Worm (Caenorhabditis elegans) whole organism, L1 larva: Measurements from ENCODE around the gene djr-1.1.
A peak's percentile ranks its signal among the peaks of the same experiment; 100 is the strongest.

Experiments
- C04F5.9 ChIP-seq: sonication (generic microtip); optimal IDR thresholded peaks from 2 replicates; lab custom pipeline; 2016; ENCODE audit warnings: missing genetic modification characterization, missing compliant biosample characterization
- C16A3.4 ChIP-seq: fragments of 150-350 bp; optimal IDR thresholded peaks from 2 replicates; lab custom pipeline; 2014; ENCODE audit warnings: missing biosample characterization, missing genetic modification characterization
- alr-1 ChIP-seq: fragments of 200-800 bp; sonication (Bioruptor generic); optimal IDR thresholded peaks from 2 replicates; lab custom pipeline; 2018; ENCODE audit warnings: borderline replicate concordance, mild to moderate bottlenecking, missing genetic modification characterization, missing compliant biosample characterization
- blmp-1 ChIP-seq: fragments of 150-350 bp; optimal IDR thresholded peaks from 2 replicates; lab custom pipeline; 2014; ENCODE audit warnings: missing biosample characterization, missing genetic modification characterization
- ceh-63 ChIP-seq: fragments of 200-800 bp; sonication (Bioruptor generic); optimal IDR thresholded peaks from 2 replicates; lab custom pipeline; 2018; ENCODE audit warnings: mild to moderate bottlenecking, missing genetic modification characterization, missing compliant biosample characterization
- ceh-90 ChIP-seq: sonication (generic microtip); optimal IDR thresholded peaks from 2 replicates; lab custom pipeline; 2016; ENCODE audit warnings: missing genetic modification characterization, missing compliant biosample characterization
- dpl-1 ChIP-seq, 3 experiments: fragments of 150-350 bp in 2 of 3; sonication (generic microtip) in 1 of 3; optimal IDR thresholded peaks; 2 replicates each; lab custom pipeline; 2014 to 2017; ENCODE audit warnings: missing biosample characterization in 3 of 3, missing genetic modification characterization in 3 of 3, missing genetic modification reagents in 3 of 3
- dsc-1 ChIP-seq: sonication (generic microtip); optimal IDR thresholded peaks from 2 replicates; lab custom pipeline; 2016; ENCODE audit warnings: mild to moderate bottlenecking, missing genetic modification characterization, missing compliant biosample characterization
- elt-2 ChIP-seq: sonication (generic microtip); optimal IDR thresholded peaks from 2 replicates; lab custom pipeline; 2016; ENCODE audit warnings: missing genetic modification characterization, mild to moderate bottlenecking, inconsistent platforms, missing compliant biosample characterization, missing genetic modification reagents
- elt-3 ChIP-seq, 6 experiments: fragments of 150-350 bp in 1 of 6; sonication (generic microtip); optimal IDR thresholded peaks; 2 replicates each; lab custom pipeline; 2017 to 2018; ENCODE audit warnings: missing biosample characterization in 6 of 6, missing genetic modification characterization in 6 of 6, inconsistent platforms in 1 of 6
- fkh-4 ChIP-seq: sonication (generic microtip); optimal IDR thresholded peaks from 2 replicates; lab custom pipeline; 2016; ENCODE audit warnings: missing compliant biosample characterization, missing genetic modification characterization, borderline replicate concordance
- fkh-8 ChIP-seq: sonication (generic microtip); optimal IDR thresholded peaks from 2 replicates; lab custom pipeline; 2016; ENCODE audit warnings: mild to moderate bottlenecking, missing genetic modification characterization, missing compliant biosample characterization
- grh-1 ChIP-seq: fragments of 200-800 bp; sonication (Bioruptor generic); IDR thresholded peaks from 2 replicates; pipeline ENCODE4 v1.3.6; 2022; ENCODE audit warnings: missing genetic modification reagents, missing genetic modification characterization, missing compliant biosample characterization
- hlh-17 ChIP-seq: fragments of 200-800 bp; sonication (Bioruptor generic); optimal IDR thresholded peaks from 2 replicates; lab custom pipeline; 2018; ENCODE audit warnings: missing genetic modification characterization, mild to moderate bottlenecking, missing compliant biosample characterization, moderate library complexity, borderline replicate concordance
- irx-1 ChIP-seq: sonication (generic microtip); optimal IDR thresholded peaks from 2 replicates; lab custom pipeline; 2016; ENCODE audit warnings: missing genetic modification characterization, missing compliant biosample characterization
- jun-1 ChIP-seq: fragments of 150-350 bp; optimal IDR thresholded peaks from 2 replicates; lab custom pipeline; 2014; ENCODE audit warnings: missing biosample characterization, missing genetic modification reagents, missing genetic modification characterization
- lin-13 ChIP-seq: fragments of 150-350 bp; optimal IDR thresholded peaks from 2 replicates; lab custom pipeline; 2014; ENCODE audit warnings: missing biosample characterization, missing genetic modification reagents, missing genetic modification characterization
- lin-15B ChIP-seq: fragments of 150-350 bp; sonication (generic microtip); optimal IDR thresholded peaks from 3 replicates; lab custom pipeline; 2014; ENCODE audit warnings: missing biosample characterization, missing genetic modification characterization
- lin-35 ChIP-seq, 2 experiments: fragments of 150-350 bp; optimal IDR thresholded peaks; 2 replicates each; lab custom pipeline; 2014; ENCODE audit warnings: missing biosample characterization in 2 of 2, missing genetic modification characterization in 2 of 2, missing genetic modification reagents in 2 of 2
- lin-39 ChIP-seq: fragments of 150-350 bp; optimal IDR thresholded peaks from 2 replicates; lab custom pipeline; 2014; ENCODE audit warnings: missing biosample characterization, missing genetic modification reagents, missing genetic modification characterization
- mab-9 ChIP-seq: fragments of 200-800 bp; sonication (Bioruptor generic); IDR thresholded peaks from 2 replicates; pipeline ENCODE4 v1.3.6; 2022; ENCODE audit warnings: missing genetic modification reagents, missing genetic modification characterization, missing compliant biosample characterization
- mdl-1 ChIP-seq, 2 experiments: fragments of 150-350 bp; optimal IDR thresholded peaks; 2 replicates each; lab custom pipeline; 2014 to 2017; ENCODE audit warnings: missing biosample characterization in 2 of 2, missing genetic modification characterization in 2 of 2, inconsistent platforms in 1 of 2
- nhr-11 ChIP-seq: fragments of 150-350 bp; optimal IDR thresholded peaks from 2 replicates; lab custom pipeline; 2014; ENCODE audit warnings: missing biosample characterization, missing genetic modification characterization
- nhr-19 ChIP-seq: fragments of 200-800 bp; sonication (Bioruptor generic); conservative IDR thresholded peaks from 2 replicates; pipeline ENCODE4 v1.3.6; 2022; ENCODE audit warnings: missing genetic modification characterization, missing compliant biosample characterization
- nhr-47 ChIP-seq: sonication (generic microtip); optimal IDR thresholded peaks from 2 replicates; lab custom pipeline; 2016; ENCODE audit warnings: mild to moderate bottlenecking, missing genetic modification characterization, moderate library complexity, missing compliant biosample characterization
- nhr-71 ChIP-seq: sonication (generic microtip); optimal IDR thresholded peaks from 2 replicates; lab custom pipeline; 2016; ENCODE audit warnings: mild to moderate bottlenecking, missing genetic modification characterization, moderate library complexity, missing compliant biosample characterization
- nhr-84 ChIP-seq: sonication (generic microtip); optimal IDR thresholded peaks from 2 replicates; lab custom pipeline; 2017; ENCODE audit warnings: missing biosample characterization, missing genetic modification characterization
- pax-3 ChIP-seq: fragments of 200-800 bp; sonication (Bioruptor generic); optimal IDR thresholded peaks from 2 replicates; lab custom pipeline; 2018; ENCODE audit warnings: mild to moderate bottlenecking, missing genetic modification characterization, moderate library complexity, missing compliant biosample characterization
- pqm-1 ChIP-seq: sonication (generic microtip); optimal IDR thresholded peaks from 3 replicates; lab custom pipeline; 2017; ENCODE audit warnings: missing biosample characterization, missing genetic modification characterization
- snpc-4 ChIP-seq: fragments of 150-350 bp; optimal IDR thresholded peaks from 2 replicates; lab custom pipeline; 2014; ENCODE audit warnings: missing biosample characterization, missing genetic modification characterization
- sptf-1 ChIP-seq: fragments of 150-350 bp; optimal IDR thresholded peaks from 2 replicates; lab custom pipeline; 2014; ENCODE audit warnings: missing biosample characterization, missing genetic modification characterization
- tbx-2 ChIP-seq: sonication (generic microtip); optimal IDR thresholded peaks from 2 replicates; lab custom pipeline; 2016; ENCODE audit warnings: missing genetic modification characterization, missing compliant biosample characterization
- unc-130 ChIP-seq: fragments of 150-350 bp; optimal IDR thresholded peaks from 2 replicates; lab custom pipeline; 2017; ENCODE audit warnings: missing biosample characterization, missing genetic modification characterization, inconsistent platforms
- unc-62 ChIP-seq: fragments of 150-350 bp; optimal IDR thresholded peaks from 2 replicates; lab custom pipeline; 2014; ENCODE audit warnings: missing biosample characterization, missing genetic modification reagents, missing genetic modification characterization
- unc-98 ChIP-seq: fragments of 200-800 bp; sonication (Bioruptor generic); IDR thresholded peaks from 2 replicates; pipeline ENCODE4 v1.3.6; 2022; ENCODE audit warnings: missing genetic modification characterization, missing compliant biosample characterization
- xbp-1 ChIP-seq: sonication (generic microtip); optimal IDR thresholded peaks from 2 replicates; lab custom pipeline; 2016; ENCODE audit warnings: missing genetic modification characterization, missing compliant biosample characterization
- zag-1 ChIP-seq: fragments of 150-350 bp; optimal IDR thresholded peaks from 2 replicates; lab custom pipeline; 2014; ENCODE audit warnings: missing biosample characterization, missing genetic modification characterization
- ztf-4 ChIP-seq: fragments of 150-350 bp; optimal IDR thresholded peaks from 2 replicates; lab custom pipeline; 2014; ENCODE audit warnings: missing biosample characterization, missing genetic modification characterization

Gene djr-1.1

DNA sequence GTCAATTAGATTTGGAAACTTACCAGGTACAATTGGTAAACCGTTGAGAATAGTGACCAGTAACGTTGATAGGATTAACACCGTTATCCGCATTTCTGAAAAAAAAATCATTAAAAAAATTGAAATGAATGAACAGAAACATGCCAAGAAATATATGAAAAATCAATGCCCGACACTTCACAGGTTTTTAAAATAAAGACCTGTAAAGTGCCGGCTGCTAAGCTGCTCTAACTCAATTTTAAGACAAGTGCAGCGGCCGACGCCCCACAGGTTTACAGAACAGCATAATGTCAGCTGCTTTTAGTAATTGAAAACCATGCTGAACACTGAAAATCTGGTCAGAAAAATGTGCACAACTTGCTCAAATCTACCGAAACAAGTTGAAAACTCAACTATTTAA lies 42.0 kb downstream of the djr-1.1 start, which contains the start of gene cbn-1:
cbn-1 (minus strand) TSS at position 101 of the 400 bp plus-strand sequence.
- TF ChIP-seq snpc-4 (tag; lab: Kevin White, UChicago): no peak
- no peak for TF ChIP-seq ztf-4 (tag; lab: Kevin White, UChicago)
- TF ChIP-seq nhr-84 (tag; lab: Kevin White, UChicago): no peak
- no peak for TF ChIP-seq sptf-1 (tag; lab: Kevin White, UChicago)
- no peak for TF ChIP-seq fkh-4 (tag; lab: Kevin White, UChicago)

DNA sequence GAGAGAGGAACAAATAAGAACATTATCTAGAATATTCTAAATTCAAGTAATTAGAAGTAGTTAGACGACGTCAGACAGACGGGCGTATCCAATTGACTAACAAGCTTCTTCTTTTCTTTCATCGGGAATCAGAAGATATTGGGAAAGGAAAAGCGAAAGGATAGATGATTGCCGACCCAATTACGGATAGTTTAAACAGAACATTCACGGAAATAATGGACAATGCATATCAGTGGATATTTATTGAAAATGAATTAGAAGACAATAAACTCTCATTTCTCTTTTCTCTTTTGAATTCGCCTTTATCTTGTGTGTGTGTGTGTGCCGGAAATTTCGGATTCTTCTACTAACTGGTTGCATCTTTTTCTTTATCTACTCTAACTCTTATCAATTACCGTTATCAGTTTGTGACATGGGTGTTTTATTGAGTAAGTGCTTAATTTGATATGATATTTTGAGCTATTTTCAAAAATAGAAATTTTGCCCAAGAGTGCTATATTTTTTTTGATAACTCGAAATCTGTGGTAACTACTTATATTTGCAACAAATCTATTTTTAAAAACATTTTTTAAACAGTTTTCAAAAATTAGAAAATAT lies 43.6 kb downstream of the djr-1.1 start:
- TF ChIP-seq elt-3 (tag; optimal IDR thresholded peaks at IDR 0.05; lab: Kevin White, UChicago) (peak in 4 of 6 experiments; percentile 25 to 65 (median 51)), elt-2 (tag; lab: Kevin White, UChicago) (peak; percentile 52), blmp-1 (tag; lab: Kevin White, UChicago) (peak; percentile 97), dpl-1 (GFP tag; optimal IDR thresholded peaks at IDR 0.05; lab: Kevin White, UChicago) (no peak), pqm-1 (peak; percentile 38), mab-9 (GFP tag; lab: Robert Waterston, UW) (no peak)

ce11 chrII:334828-335227 lies 44.4 kb downstream of the djr-1.1 start:
- peak; percentile 75 for TF ChIP-seq pax-3 (tag; lab: Kevin White, UChicago)
- no peak for TF ChIP-seq C16A3.4 (tag; lab: Kevin White, UChicago)
- TF ChIP-seq nhr-71: no peak
- TF ChIP-seq fkh-8: peak; percentile 79
- TF ChIP-seq tbx-2 (tag; lab: Kevin White, UChicago): no peak
- no peak for TF ChIP-seq mdl-1 (tag; optimal IDR thresholded peaks at IDR 0.05; lab: Kevin White, UChicago)
- no peak for TF ChIP-seq ceh-90
- TF ChIP-seq nhr-84 (tag; lab: Kevin White, UChicago): no peak
- TF ChIP-seq xbp-1 (tag; lab: Kevin White, UChicago): no peak
- no peak for TF ChIP-seq ceh-63 (GFP tag; lab: Kevin White, UChicago)
- no peak for TF ChIP-seq nhr-19
- no peak for TF ChIP-seq lin-15B (tag; lab: Kevin White, UChicago)
- TF ChIP-seq grh-1 (GFP tag; lab: Robert Waterston, UW): no peak
- TF ChIP-seq lin-13: no peak
- TF ChIP-seq nhr-47 (tag; lab: Kevin White, UChicago): peak; percentile 13
- TF ChIP-seq zag-1 (tag; lab: Kevin White, UChicago): no peak
- no peak for TF ChIP-seq unc-98 (GFP tag; lab: Robert Waterston, UW)
- no peak for TF ChIP-seq sptf-1 (tag; lab: Kevin White, UChicago)
- no peak for TF ChIP-seq mab-9 (GFP tag; lab: Robert Waterston, UW)
- no peak for TF ChIP-seq jun-1 (tag; lab: Kevin White, UChicago)
- no peak for TF ChIP-seq unc-130
- no peak for TF ChIP-seq unc-62 (GFP tag; lab: Kevin White, UChicago)
- TF ChIP-seq lin-35 (GFP tag; optimal IDR thresholded peaks at IDR 0.05; lab: Kevin White, UChicago): no peak
- TF ChIP-seq dsc-1: no peak
- no peak for TF ChIP-seq alr-1
- TF ChIP-seq C04F5.9: no peak
- no peak for TF ChIP-seq irx-1 (tag; lab: Kevin White, UChicago)
- TF ChIP-seq lin-39 (tag; lab: Kevin White, UChicago): no peak
- no peak for TF ChIP-seq elt-3 (tag; optimal IDR thresholded peaks at IDR 0.05; lab: Kevin White, UChicago)
- TF ChIP-seq nhr-11: peak; percentile 48
- TF ChIP-seq hlh-17 (GFP tag; lab: Kevin White, UChicago): no peak
